Worm (Caenorhabditis elegans): ENCODE measurements around the gene clec-199.

clec-199 gene

DNA sequence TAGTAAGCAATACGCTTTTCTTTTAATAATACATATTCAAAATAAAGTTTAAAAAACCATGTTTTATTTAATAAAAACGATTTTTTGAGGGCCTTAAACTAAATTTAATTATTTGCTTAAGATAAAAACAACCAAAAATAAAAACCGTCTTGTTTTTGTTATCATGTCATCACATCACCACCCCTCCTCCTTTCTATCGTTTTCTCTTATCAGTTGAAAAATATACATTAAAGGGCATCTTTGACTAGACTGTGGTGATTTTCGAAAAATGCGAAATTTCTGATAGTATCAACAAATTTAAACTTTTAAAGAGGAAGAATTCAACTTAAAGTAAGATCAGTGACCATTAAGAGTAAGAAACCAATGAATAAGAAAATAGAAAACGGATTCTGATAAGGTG is 54.4 kb downstream of the clec-199 start:
- TF ChIP-seq dve-1 (tag; optimal IDR thresholded peaks at IDR 0.05; ENCODE audit: insufficient read depth) (peak; percentile 55), nhr-42 (GFP tag; IDR thresholded peaks at IDR 0.05) (no peak), hmg-1.1 (GFP tag; IDR thresholded peaks at IDR 0.05) (no peak), T20F7.1 (GFP tag; optimal IDR thresholded peaks at IDR 0.05) (no peak), Y75B8A.6 (GFP tag; IDR thresholded peaks at IDR 0.05) (no peak), F26F4.8 (GFP tag; conservative IDR thresholded peaks at IDR 0.05) (no peak), aly-2 (tag; optimal IDR thresholded peaks at IDR 0.05) (no peak), F49E8.2 (tag; optimal IDR thresholded peaks at IDR 0.05; ENCODE audit: borderline replicate concordance) (no peak), daf-16 (GFP tag; optimal IDR thresholded peaks at IDR 0.05) (no peak), daf-16 (tag; optimal IDR thresholded peaks at IDR 0.05) (peak; percentile 82), D1046.2 (GFP tag; IDR thresholded peaks at IDR 0.05) (no peak), snpc-1.2 (GFP tag; IDR thresholded peaks at IDR 0.05) (no peak), nhr-77 (tag; optimal IDR thresholded peaks at IDR 0.05) (peak; percentile 60), cey-2 (tag; optimal IDR thresholded peaks at IDR 0.05; ENCODE audit: borderline replicate concordance, insufficient read depth) (no peak), dpl-1 (GFP tag; optimal IDR thresholded peaks at IDR 0.05) (no peak), arid-1 (GFP tag; conservative IDR thresholded peaks at IDR 0.05) (no peak), zag-1 (tag; optimal IDR thresholded peaks at IDR 0.05) (no peak), nhr-237 (tag; optimal IDR thresholded peaks at IDR 0.05) (no peak), nhr-28 (tag; optimal IDR thresholded peaks at IDR 0.05) (peak; percentile 56), daf-19 (GFP tag; conservative IDR thresholded peaks at IDR 0.05) (no peak), nhr-102 (tag; optimal IDR thresholded peaks at IDR 0.05) (no peak), zfp-2 (tag; optimal IDR thresholded peaks at IDR 0.05) (no peak), lim-7 (GFP tag; IDR thresholded peaks at IDR 0.05) (no peak), ztf-7 (tag; optimal IDR thresholded peaks at IDR 0.05) (peak; percentile 73), madf-9 (GFP tag; conservative IDR thresholded peaks at IDR 0.05) (no peak), ceh-82 (tag; optimal IDR thresholded peaks at IDR 0.05) (no peak), madf-5 (GFP tag; IDR thresholded peaks at IDR 0.05) (no peak), lin-39 (tag; optimal IDR thresholded peaks at IDR 0.05) (no peak), vab-7 (GFP tag; IDR thresholded peaks at IDR 0.05) (no peak), pqm-1 (tag; optimal IDR thresholded peaks at IDR 0.05) (peak; percentile 9), lin-29 (GFP tag; IDR thresholded peaks at IDR 0.05) (no peak), lir-3 (tag; optimal IDR thresholded peaks at IDR 0.05) (no peak), nhr-111 (GFP tag; optimal IDR thresholded peaks at IDR 0.05) (no peak), R02D3.7 (tag; optimal IDR thresholded peaks at IDR 0.05) (no peak)

- TF ChIP-seq attf-4 (tag; optimal IDR thresholded peaks at IDR 0.05) (no peak), dmd-6 (GFP tag; IDR thresholded peaks at IDR 0.05) (no peak), nhr-76 (tag; optimal IDR thresholded peaks at IDR 0.05) (no peak), ctbp-1 (GFP tag; IDR thresholded peaks at IDR 0.05) (no peak), daf-19 (GFP tag; conservative IDR thresholded peaks at IDR 0.05) (no peak), daf-8 (GFP tag; IDR thresholded peaks at IDR 0.05) (no peak), nhr-11 (tag; optimal IDR thresholded peaks at IDR 0.05) (no peak), ZK546.5 (tag; optimal IDR thresholded peaks at IDR 0.05) (no peak), mxl-2 (GFP tag; conservative IDR thresholded peaks at IDR 0.05) (no peak), daf-16 (GFP tag; optimal IDR thresholded peaks at IDR 0.05) (no peak), daf-16 (tag; optimal IDR thresholded peaks at IDR 0.05) (no peak), ces-1 (GFP tag; optimal IDR thresholded peaks at IDR 0.05) (no peak), lin-38 (GFP tag; IDR thresholded peaks at IDR 0.05) (no peak), ztf-7 (tag; optimal IDR thresholded peaks at IDR 0.05) (no peak), php-3 (GFP tag; IDR thresholded peaks at IDR 0.05) (no peak)
Observed at ce11 chrIV:17407025-17407424, 55.3 kb downstream of the clec-199 start, which contains the start of gene T02D1.7. Gene T02D1.7 (minus strand): TSS chrIV:17407125.
